Fruit fly (Drosophila melanogaster) S2 (cell line): ENCODE measurements around the gene abo.

ENCODE experiments used
- CG8478 ChIP-seq: fragments of >200 bp; optimal IDR thresholded peaks from 2 replicates; lab custom pipeline; 2018
- CTCF ChIP-seq, 2 experiments: fragments of >200 bp; optimal IDR thresholded peaks; 2 replicates each; lab custom pipeline; 2018

DNA sequence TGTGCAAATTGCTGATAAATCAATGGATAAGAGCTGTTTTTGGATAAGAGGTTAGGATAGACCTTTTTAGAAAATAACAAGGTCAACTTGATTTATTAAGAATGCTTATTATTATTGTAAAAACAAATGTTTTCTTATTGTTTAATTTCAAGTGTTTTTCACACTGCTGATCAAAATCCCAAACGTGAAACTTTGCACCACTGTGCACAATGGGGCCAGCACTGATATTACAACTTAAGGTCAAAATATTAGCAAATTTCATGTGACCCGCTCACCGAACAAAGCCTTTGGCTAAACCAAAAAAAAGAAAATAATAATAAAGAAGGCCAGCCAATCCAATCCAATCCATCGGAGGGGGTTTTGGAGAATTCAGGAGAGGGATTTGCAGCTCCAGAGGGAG lies 47.7 kb upstream of the abo start:
- TF ChIP-seq CG8478 (no peak), CTCF (optimal IDR thresholded peaks at IDR 0.05; lab: Kevin White, UChicago) (no peak)
